Worm (Caenorhabditis elegans) whole organism, mixed stage, embryonic: ENCODE measurements around the gene pmp-4.

Experiments used
- M03D4.4 ChIP-seq: sonication (generic microtip); optimal IDR thresholded peaks from 2 replicates; lab custom pipeline; 2017; ENCODE audit warnings: mild to moderate bottlenecking, missing genetic modification characterization, missing compliant biosample characterization
- bed-3 ChIP-seq: fragments of 200-800 bp; sonication (Bioruptor generic); optimal IDR thresholded peaks from 3 replicates; lab custom pipeline; 2018; ENCODE audit warnings: mild to moderate bottlenecking, missing genetic modification characterization, moderate library complexity, missing compliant biosample characterization
- blmp-1 ChIP-seq: fragments of 150-350 bp; optimal IDR thresholded peaks from 2 replicates; lab custom pipeline; 2014; ENCODE audit warnings: missing biosample characterization, missing genetic modification characterization
- ceh-39 ChIP-seq: fragments of 150-350 bp; optimal IDR thresholded peaks from 2 replicates; lab custom pipeline; 2014; ENCODE audit warnings: missing biosample characterization, missing genetic modification characterization
- ceh-43 ChIP-seq: fragments of 200-800 bp; sonication (Bioruptor generic); optimal IDR thresholded peaks from 2 replicates; lab custom pipeline; 2018; ENCODE audit warnings: mild to moderate bottlenecking, missing genetic modification characterization, moderate library complexity, missing compliant biosample characterization
- ceh-83 ChIP-seq: fragments of 200-800 bp; sonication (Bioruptor generic); optimal IDR thresholded peaks from 2 replicates; lab custom pipeline; 2018; ENCODE audit warnings: mild to moderate bottlenecking, missing genetic modification characterization, missing compliant biosample characterization
- ces-1 ChIP-seq: fragments of 150-350 bp; optimal IDR thresholded peaks from 2 replicates; lab custom pipeline; 2014; ENCODE audit warnings: missing biosample characterization, missing genetic modification reagents, missing genetic modification characterization
- cnd-1 ChIP-seq: fragments of 200-800 bp; sonication (Bioruptor generic); optimal IDR thresholded peaks from 2 replicates; lab custom pipeline; 2018; ENCODE audit warnings: mild to moderate bottlenecking, missing genetic modification characterization, missing compliant biosample characterization
- drap-1 ChIP-seq: fragments of 200-800 bp; sonication (Bioruptor generic); optimal IDR thresholded peaks from 3 replicates; lab custom pipeline; 2018; ENCODE audit warnings: mild to moderate bottlenecking, missing genetic modification characterization, missing compliant biosample characterization
- elt-3 ChIP-seq: fragments of 150-350 bp; optimal IDR thresholded peaks from 2 replicates; lab custom pipeline; 2014; ENCODE audit warnings: missing biosample characterization, missing genetic modification characterization
- flh-1 ChIP-seq: fragments of 200-800 bp; sonication (Bioruptor generic); optimal IDR thresholded peaks from 2 replicates; lab custom pipeline; 2018; ENCODE audit warnings: mild to moderate bottlenecking, missing genetic modification characterization, moderate library complexity, missing compliant biosample characterization
- ham-2 ChIP-seq: fragments of 200-800 bp; sonication (Bioruptor generic); optimal IDR thresholded peaks from 2 replicates; lab custom pipeline; 2018; ENCODE audit warnings: mild to moderate bottlenecking, missing genetic modification characterization, missing compliant biosample characterization
- hlh-1 ChIP-seq: fragments of 150-350 bp; optimal IDR thresholded peaks from 2 replicates; lab custom pipeline; 2014; ENCODE audit warnings: missing biosample characterization, missing genetic modification reagents, missing genetic modification characterization
- lin-13 ChIP-seq: fragments of 150-350 bp; optimal IDR thresholded peaks from 2 replicates; lab custom pipeline; 2014; ENCODE audit warnings: missing biosample characterization, missing genetic modification characterization
- lin-32 ChIP-seq: fragments of 200-800 bp; sonication (Bioruptor generic); optimal IDR thresholded peaks from 2 replicates; lab custom pipeline; 2018; ENCODE audit warnings: mild to moderate bottlenecking, missing genetic modification characterization, missing compliant biosample characterization
- lsy-2 ChIP-seq: fragments of 150-350 bp; optimal IDR thresholded peaks from 2 replicates; lab custom pipeline; 2014; ENCODE audit warnings: missing biosample characterization, missing genetic modification characterization
- mab-5 ChIP-seq: fragments of 150-350 bp; optimal IDR thresholded peaks from 2 replicates; lab custom pipeline; 2014; ENCODE audit warnings: missing biosample characterization, missing genetic modification characterization
- mep-1 ChIP-seq: fragments of 150-350 bp; optimal IDR thresholded peaks from 2 replicates; lab custom pipeline; 2017; ENCODE audit warnings: missing biosample characterization, missing genetic modification reagents, missing genetic modification characterization, inconsistent platforms
- mls-2 ChIP-seq: sonication (generic microtip); optimal IDR thresholded peaks from 2 replicates; lab custom pipeline; 2016; ENCODE audit warnings: mild to moderate bottlenecking, missing genetic modification characterization, moderate library complexity, missing compliant biosample characterization
- nhr-12 ChIP-seq: fragments of 150-350 bp; optimal IDR thresholded peaks from 2 replicates; lab custom pipeline; 2014; ENCODE audit warnings: missing biosample characterization, missing genetic modification characterization
- nhr-2 ChIP-seq: fragments of 150-350 bp; optimal IDR thresholded peaks from 2 replicates; lab custom pipeline; 2014; ENCODE audit warnings: missing biosample characterization, missing genetic modification characterization
- nhr-237 ChIP-seq: fragments of 150-350 bp; optimal IDR thresholded peaks from 2 replicates; lab custom pipeline; 2014; ENCODE audit warnings: missing biosample characterization, missing genetic modification characterization
- nhr-28 ChIP-seq: fragments of 150-350 bp; optimal IDR thresholded peaks from 2 replicates; lab custom pipeline; 2014; ENCODE audit warnings: missing biosample characterization, missing genetic modification characterization
- nhr-76 ChIP-seq: sonication (generic microtip); optimal IDR thresholded peaks from 2 replicates; lab custom pipeline; 2017; ENCODE audit warnings: missing biosample characterization, missing genetic modification characterization
- pha-4 ChIP-seq: fragments of 150-350 bp; optimal IDR thresholded peaks from 2 replicates; lab custom pipeline; 2018; ENCODE audit warnings: missing biosample characterization, missing genetic modification reagents, missing genetic modification characterization
- sem-2 ChIP-seq: fragments of 200-800 bp; sonication (Bioruptor generic); optimal IDR thresholded peaks from 2 replicates; lab custom pipeline; 2018; ENCODE audit warnings: mild to moderate bottlenecking, missing genetic modification characterization, missing compliant biosample characterization
- snpc-4 ChIP-seq: fragments of 150-350 bp; optimal IDR thresholded peaks from 2 replicates; lab custom pipeline; 2014; ENCODE audit warnings: missing biosample characterization, missing genetic modification characterization
- sptf-1 ChIP-seq: sonication (generic microtip); optimal IDR thresholded peaks from 2 replicates; lab custom pipeline; 2017; ENCODE audit warnings: mild to moderate bottlenecking, missing genetic modification characterization, moderate library complexity, missing compliant biosample characterization
- tbx-8 ChIP-seq: fragments of 200-800 bp; sonication (Bioruptor generic); optimal IDR thresholded peaks from 2 replicates; lab custom pipeline; 2018; ENCODE audit warnings: mild to moderate bottlenecking, missing genetic modification characterization, moderate library complexity, missing compliant biosample characterization
- unc-120 ChIP-seq: sonication (generic microtip); optimal IDR thresholded peaks from 2 replicates; lab custom pipeline; 2017; ENCODE audit warnings: missing genetic modification characterization, missing compliant biosample characterization; ENCODE audit not compliant: poor library complexity, severe bottlenecking
- unc-39 ChIP-seq: fragments of 150-350 bp; optimal IDR thresholded peaks from 2 replicates; lab custom pipeline; 2014; ENCODE audit warnings: missing biosample characterization, missing genetic modification characterization
- unc-62 ChIP-seq: fragments of 150-350 bp; optimal IDR thresholded peaks from 2 replicates; lab custom pipeline; 2014; ENCODE audit warnings: missing biosample characterization, missing genetic modification reagents, missing genetic modification characterization
- ztf-11 ChIP-seq: fragments of 150-350 bp; optimal IDR thresholded peaks from 2 replicates; lab custom pipeline; 2014; ENCODE audit warnings: missing biosample characterization, missing genetic modification characterization

The pmp-4 gene

DNA sequence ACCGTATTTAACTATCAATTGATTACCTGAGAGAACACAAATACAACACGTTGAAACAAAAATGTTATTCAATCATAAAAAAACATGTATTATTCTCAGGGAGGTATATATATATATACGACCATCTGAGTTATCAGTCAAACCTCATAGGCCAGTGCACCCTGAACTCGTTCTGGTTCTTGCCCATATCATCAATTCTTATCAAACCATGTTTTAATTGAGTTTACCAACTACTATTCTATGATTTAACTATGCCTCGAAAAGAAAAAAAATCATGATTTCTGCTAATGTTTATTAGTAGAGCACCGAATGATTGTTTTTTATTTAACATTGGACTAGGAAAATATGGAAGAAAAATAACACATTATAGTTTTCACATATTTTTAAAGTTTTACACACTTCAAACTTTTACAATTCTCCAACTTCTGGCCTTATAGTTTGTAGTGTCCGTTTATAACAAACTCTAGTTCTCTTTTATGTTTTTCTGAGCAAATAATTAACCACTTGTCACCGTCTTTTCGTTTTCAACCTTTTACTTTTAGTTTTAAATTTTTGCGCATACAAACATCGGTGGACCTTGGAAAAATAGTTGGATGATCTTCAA lies 26.9 kb upstream of the pmp-4 start:
- TF ChIP-seq blmp-1: no peak
- TF ChIP-seq elt-3 (tag; lab: Kevin White, UChicago): no peak
- no peak for TF ChIP-seq mab-5
- no peak for TF ChIP-seq snpc-4 (tag; lab: Kevin White, UChicago)
- no peak for TF ChIP-seq nhr-2 (tag; lab: Kevin White, UChicago)
- no peak for TF ChIP-seq pha-4 (tag; lab: Kevin White, UChicago)
- no peak for TF ChIP-seq ceh-39
- no peak for TF ChIP-seq ham-2 (GFP tag; lab: Kevin White, UChicago)
- no peak for TF ChIP-seq nhr-237
- no peak for TF ChIP-seq flh-1 (GFP tag; lab: Kevin White, UChicago)
- no peak for TF ChIP-seq mls-2
- TF ChIP-seq unc-62 (GFP tag; lab: Kevin White, UChicago): no peak
- TF ChIP-seq lin-32 (GFP tag; lab: Kevin White, UChicago): no peak
- TF ChIP-seq unc-120 (tag; lab: Kevin White, UChicago): no peak
- no peak for TF ChIP-seq ceh-83 (GFP tag; lab: Kevin White, UChicago)
- no peak for TF ChIP-seq M03D4.4 (tag; lab: Kevin White, UChicago)
- TF ChIP-seq lsy-2 (tag; lab: Kevin White, UChicago): no peak
- no peak for TF ChIP-seq mep-1 (tag; lab: Kevin White, UChicago)
- no peak for TF ChIP-seq tbx-8 (GFP tag; lab: Kevin White, UChicago)
- no peak for TF ChIP-seq cnd-1 (tag; lab: Kevin White, UChicago)

ce11 chrIV:17431287-17431686 lies 25.9 kb upstream of the pmp-4 start, which contains the start of gene lact-6:
Gene lact-6, minus strand, starts transcription at chrIV:17431387.
- no peak for TF ChIP-seq nhr-28 (tag; lab: Kevin White, UChicago)
- no peak for TF ChIP-seq drap-1
- no peak for TF ChIP-seq unc-62 (GFP tag; lab: Kevin White, UChicago)
- TF ChIP-seq nhr-237: no peak
- no peak for TF ChIP-seq pha-4 (tag; lab: Kevin White, UChicago)
- TF ChIP-seq ceh-39: no peak
- TF ChIP-seq cnd-1 (tag; lab: Kevin White, UChicago): no peak
- TF ChIP-seq bed-3 (GFP tag; lab: Kevin White, UChicago): no peak
- no peak for TF ChIP-seq sem-2 (GFP tag; lab: Kevin White, UChicago)
- no peak for TF ChIP-seq nhr-2 (tag; lab: Kevin White, UChicago)
- TF ChIP-seq hlh-1: no peak
- TF ChIP-seq sptf-1 (tag; lab: Kevin White, UChicago): no peak
- TF ChIP-seq ces-1: no peak
- TF ChIP-seq unc-120 (tag; lab: Kevin White, UChicago): no peak
- TF ChIP-seq ceh-83 (GFP tag; lab: Kevin White, UChicago): no peak
- no peak for TF ChIP-seq unc-39
- TF ChIP-seq ceh-43 (GFP tag; lab: Kevin White, UChicago): no peak
- TF ChIP-seq ztf-11: no peak
- TF ChIP-seq, all 35 proteins: peak for 0

- no peak for TF ChIP-seq lin-13
- TF ChIP-seq nhr-76 (tag; lab: Kevin White, UChicago): no peak
- TF ChIP-seq bed-3 (GFP tag; lab: Kevin White, UChicago): no peak
These were observed 22.0 kb upstream of the pmp-4 start, which contains the start of gene C06A12.3 for ce11 chrIV:17427423-17427822. Gene C06A12.3, plus strand, starts transcription at chrIV:17427723.

- TF ChIP-seq ces-1: peak; percentile 17
- TF ChIP-seq nhr-12 (tag; lab: Kevin White, UChicago): no peak
- TF ChIP-seq, all 35 proteins: peak for 1
These were observed 21.5 kb upstream of the pmp-4 start for ce11 chrIV:17426970-17427369.

DNA sequence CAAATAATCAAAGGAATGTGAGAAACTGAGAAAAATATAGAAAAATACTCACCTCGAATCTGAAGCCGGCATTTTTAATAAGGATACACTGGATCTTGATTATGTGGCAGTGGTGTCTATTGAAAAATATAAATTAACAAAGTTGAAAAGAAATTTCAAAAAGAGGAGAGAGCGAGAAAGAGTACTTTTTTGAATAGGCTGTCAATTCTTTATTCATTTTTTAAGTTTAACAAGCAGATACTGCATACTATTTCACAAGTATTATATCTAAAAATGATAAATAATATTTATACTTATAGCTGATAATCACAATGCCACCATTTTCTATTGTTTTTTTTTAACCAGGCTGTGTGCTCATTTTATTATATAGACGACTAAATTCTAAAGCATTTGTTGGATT lies 12.3 kb upstream of the pmp-4 start, which contains the start of gene npr-26:
npr-26 (minus strand) TSS at position 101 of the 400 bp plus-strand sequence.
- TF ChIP-seq elt-3 (tag; lab: Kevin White, UChicago) (no peak), nhr-237 (no peak), pha-4 (tag; lab: Kevin White, UChicago) (no peak)
- TF ChIP-seq, all 35 proteins: peak for 0
